Fruit fly (Drosophila melanogaster) Kc167 (cell line): ENCODE measurements around the gene CG7246.
"Not testable (repeated sequence)": the region's sequence is repeated elsewhere in the genome, so short reads cannot be mapped to it uniquely, and the experiment has no call there.

Source experiments
- Myc ChIP-seq: fragments of >200 bp; optimal IDR thresholded peaks from 2 replicates; lab custom pipeline; 2017; ENCODE audit warnings: missing external identifiers
- Sin3A ChIP-seq: fragments of >200 bp; optimal IDR thresholded peaks from 2 replicates; lab custom pipeline; 2018; ENCODE audit warnings: missing external identifiers
- h ChIP-seq: fragments of >200 bp; optimal IDR thresholded peaks from 3 replicates; lab custom pipeline; 2018; ENCODE audit warnings: missing external identifiers
- insv ChIP-seq: fragments of >200 bp; optimal IDR thresholded peaks from 3 replicates; lab custom pipeline; 2018; ENCODE audit warnings: missing external identifiers
- psq ChIP-seq: fragments of >200 bp; optimal IDR thresholded peaks from 2 replicates; lab custom pipeline; 2017; ENCODE audit warnings: missing external identifiers
- ttk ChIP-seq: sonication (Bioruptor generic); optimal IDR thresholded peaks from 2 replicates; lab custom pipeline; 2017; ENCODE audit warnings: missing external identifiers

Gene CG7246

DNA sequence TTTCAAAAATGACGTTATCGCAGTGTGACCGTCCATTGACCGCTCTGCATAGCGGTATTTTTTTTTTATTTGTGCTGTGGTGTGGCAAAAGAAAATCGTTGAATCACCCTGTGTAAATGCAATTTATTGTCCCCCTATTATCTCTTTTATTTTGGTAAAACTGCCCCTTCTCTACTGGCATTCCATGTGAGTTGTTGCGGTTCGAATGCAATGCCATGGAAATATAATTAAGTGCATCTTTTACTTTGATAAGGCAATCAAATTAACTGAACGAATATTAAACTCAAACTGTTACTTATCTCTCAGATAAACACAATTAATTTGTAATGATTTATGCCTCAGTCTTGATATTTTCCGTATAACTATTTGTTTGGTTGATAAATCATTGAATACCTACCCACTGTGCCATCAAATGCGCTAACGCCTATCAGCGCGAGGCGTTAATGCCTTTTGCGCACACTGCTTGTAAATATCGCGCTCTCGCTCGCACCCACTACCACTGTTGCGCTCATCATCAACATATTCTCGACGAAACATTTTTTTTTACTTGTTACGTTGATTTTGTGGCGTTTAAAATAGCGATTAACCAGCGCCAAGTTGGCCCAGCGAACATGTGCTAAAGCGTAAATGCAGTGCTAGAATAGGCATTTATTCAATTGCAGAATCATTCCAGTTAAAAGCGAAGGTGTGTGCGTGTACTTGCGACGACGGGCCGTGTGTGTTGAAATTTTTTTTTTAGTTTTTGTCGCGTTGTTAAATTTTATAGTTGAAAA lies 28.4 kb upstream of the CG7246 start:
- TF ChIP-seq psq (no peak), ttk (lab: Kevin White, UChicago) (no peak), Sin3A (lab: Kevin White, UChicago) (no peak), insv (lab: Kevin White, UChicago) (no peak), h (no peak), Myc (no peak)

DNA sequence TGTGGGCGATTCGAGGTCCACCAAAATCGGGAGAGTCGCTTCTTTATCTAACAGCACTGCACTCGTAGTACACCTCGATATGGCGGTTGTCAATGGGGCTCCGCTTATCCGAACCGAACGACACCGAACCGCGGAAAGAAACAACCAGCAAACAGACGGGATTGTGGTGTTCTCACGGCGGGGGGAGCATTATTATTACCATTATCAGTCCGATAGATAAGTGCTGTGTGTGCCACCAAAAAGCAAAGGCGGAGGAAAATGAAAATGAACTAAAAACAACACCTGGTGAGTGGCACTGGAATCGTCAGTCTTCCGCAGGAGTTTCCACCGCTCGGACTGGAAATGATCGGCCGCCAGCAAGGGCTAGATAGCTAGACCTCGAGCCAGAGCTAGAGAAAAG lies 27.5 kb upstream of the CG7246 start, which contains the start of gene AP-1gamma:
TSS of gene AP-1gamma (plus strand) at position 305 of the 400 bp plus-strand sequence.
- no peak for TF ChIP-seq Myc
- no peak for TF ChIP-seq Sin3A (lab: Kevin White, UChicago)
- no peak for TF ChIP-seq psq
- TF ChIP-seq ttk (lab: Kevin White, UChicago): no peak
- no peak for TF ChIP-seq insv (lab: Kevin White, UChicago)
- TF ChIP-seq h: no peak

DNA sequence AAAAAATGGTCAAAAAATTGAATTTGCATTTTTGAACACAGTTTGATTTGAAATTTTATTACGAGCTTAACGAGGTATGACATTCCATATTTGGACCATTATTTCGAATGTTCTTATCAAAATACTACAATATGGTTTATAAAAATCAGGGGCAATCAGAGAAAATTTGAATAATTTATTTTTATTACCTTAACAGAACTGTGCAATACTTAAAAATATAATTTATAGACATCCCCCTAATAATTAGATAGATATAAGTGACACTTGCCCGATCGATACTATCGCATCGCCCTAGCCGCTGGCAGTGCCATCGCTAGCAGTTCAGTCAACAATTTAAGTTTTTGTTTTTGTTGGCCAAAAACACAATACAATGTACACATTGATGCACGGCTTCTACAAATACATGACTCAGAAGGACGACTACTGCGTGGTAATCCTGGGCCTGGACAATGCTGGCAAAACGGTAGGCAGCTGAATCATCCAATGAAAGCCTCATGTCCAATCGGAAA lies 26.0 kb upstream of the CG7246 start, which contains the start of gene Arfrp1:
TSS of gene Arfrp1 (plus strand) at position 295 of the 509 bp plus-strand sequence.
- TF ChIP-seq ttk (lab: Kevin White, UChicago): no peak
- no peak for TF ChIP-seq Myc
- no peak for TF ChIP-seq Sin3A (lab: Kevin White, UChicago)
- no peak for TF ChIP-seq psq
- TF ChIP-seq h: no peak
- no peak for TF ChIP-seq insv (lab: Kevin White, UChicago)

DNA sequence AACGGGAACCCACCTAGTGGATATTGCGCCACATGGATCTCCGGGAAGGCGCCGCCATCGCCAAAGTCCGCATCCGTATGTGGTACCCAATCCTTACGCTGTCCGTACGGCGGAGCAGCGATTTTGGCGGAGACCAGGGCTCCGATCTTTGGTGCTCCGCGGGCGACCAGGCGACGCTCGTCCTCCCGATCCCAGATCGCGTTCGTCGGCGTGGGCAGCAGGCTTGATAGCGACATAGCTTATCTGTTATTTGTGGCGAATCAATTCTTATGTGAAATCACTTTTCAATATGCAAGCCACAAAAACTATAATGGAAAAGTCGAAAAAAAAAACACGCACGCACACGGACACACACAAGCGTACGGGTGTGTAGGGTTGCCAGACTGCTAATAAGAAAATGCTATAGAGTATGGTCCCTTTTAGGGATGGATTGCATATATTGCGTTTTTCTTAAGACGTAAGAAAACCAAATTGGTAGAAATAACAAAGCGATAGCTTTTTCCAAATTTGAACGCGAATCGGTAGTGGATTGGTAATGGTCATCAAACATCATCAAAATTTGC lies 25.4 kb upstream of the CG7246 start, which contains the start of gene Bx42:
TSS of gene Bx42 (minus strand) at position 393 of the 563 bp plus-strand sequence.
- no peak for TF ChIP-seq ttk (lab: Kevin White, UChicago)
- no peak for TF ChIP-seq Sin3A (lab: Kevin White, UChicago)
- no peak for TF ChIP-seq h
- TF ChIP-seq psq: no peak
- no peak for TF ChIP-seq insv (lab: Kevin White, UChicago)
- no peak for TF ChIP-seq Myc

DNA sequence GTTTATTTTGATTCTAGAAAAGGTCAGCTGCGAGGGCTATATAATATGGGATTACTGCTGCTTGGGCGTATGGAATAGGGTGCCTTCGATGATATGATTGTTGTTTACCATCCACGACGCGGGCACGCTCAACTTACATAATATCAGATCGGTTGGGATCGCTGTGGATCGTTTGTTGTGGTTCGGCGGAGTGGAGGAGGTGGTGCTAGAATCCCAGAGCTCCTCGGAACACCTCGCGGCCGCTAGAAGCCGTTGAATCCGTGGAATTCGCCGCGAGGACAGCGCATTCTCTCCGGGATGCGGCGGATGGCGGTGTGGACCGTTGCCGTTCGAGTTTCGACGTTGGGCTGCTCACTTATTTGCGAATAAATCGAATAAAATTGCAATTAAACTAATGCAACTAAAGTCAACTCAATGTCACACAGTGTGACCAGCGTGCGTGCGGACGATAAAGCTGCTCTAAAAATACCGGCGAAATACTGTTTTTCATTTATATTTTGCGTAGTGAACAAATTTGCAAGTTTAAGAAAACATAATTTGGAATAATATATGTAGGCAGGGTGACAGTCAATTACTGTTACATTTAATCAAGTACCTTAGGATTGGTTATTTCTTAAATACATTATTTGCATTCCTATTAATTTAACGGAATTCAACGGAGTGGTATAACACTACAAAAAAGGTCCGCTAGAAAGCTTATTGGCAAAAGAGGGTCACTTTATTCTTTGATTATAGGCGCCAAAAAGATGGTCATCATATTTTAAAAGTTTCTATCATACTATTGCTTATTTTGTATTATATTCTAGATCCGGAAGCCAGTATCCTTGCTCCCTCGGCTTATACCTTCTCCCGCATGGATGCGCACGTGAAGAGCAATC lies 22.7 kb upstream of the CG7246 start, which contains the start of gene CG7766:
TSS of gene CG7766 (minus strand) at position 432 of the 878 bp plus-strand sequence.
- TF ChIP-seq insv (lab: Kevin White, UChicago): no peak
- TF ChIP-seq h: no peak
- no peak for TF ChIP-seq ttk (lab: Kevin White, UChicago)
- no peak for TF ChIP-seq psq
- TF ChIP-seq Sin3A (lab: Kevin White, UChicago): no peak
- no peak for TF ChIP-seq Myc

DNA sequence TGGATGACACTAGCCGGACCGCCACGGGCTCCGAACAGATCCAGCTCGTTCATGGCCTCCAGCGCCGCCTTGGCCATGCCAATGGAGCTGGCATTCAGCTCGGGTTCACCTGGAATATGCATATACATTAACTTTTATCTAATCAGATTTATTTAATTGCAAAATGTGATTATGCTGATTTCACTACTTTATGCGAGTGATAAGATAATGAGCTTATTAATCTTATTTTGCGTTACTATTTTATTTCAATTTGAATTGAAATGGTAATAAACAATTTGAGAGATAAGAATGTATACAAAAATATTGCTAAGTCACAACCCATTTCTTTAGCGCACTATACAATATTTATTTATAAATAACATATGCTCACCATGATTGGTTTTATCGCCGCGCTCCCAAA lies 21.3 kb upstream of the CG7246 start:
- no peak for TF ChIP-seq h

DNA sequence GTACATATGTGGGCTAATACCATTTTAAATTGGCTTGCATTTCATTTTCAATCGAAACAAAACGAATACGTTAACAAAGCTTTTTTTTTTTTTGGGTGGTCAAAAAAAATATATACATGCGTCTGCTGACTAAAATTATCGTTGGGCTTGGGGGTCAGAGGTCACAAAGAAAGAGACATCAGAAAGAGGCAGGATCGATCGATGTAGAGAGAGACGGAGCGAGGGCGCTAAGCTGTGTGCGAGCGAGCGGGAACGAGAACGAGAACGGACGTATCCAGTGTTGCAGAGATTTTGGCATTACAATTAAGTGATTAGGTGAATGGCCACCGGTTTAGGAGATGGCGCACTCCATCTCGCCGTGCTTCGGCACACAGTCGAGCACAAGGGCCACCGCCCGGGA lies 13.1 kb upstream of the CG7246 start:
- TF ChIP-seq Sin3A (lab: Kevin White, UChicago) (no peak), Myc (no peak), psq (no peak), ttk (lab: Kevin White, UChicago) (no peak), insv (lab: Kevin White, UChicago) (no peak), h (no peak)

DNA sequence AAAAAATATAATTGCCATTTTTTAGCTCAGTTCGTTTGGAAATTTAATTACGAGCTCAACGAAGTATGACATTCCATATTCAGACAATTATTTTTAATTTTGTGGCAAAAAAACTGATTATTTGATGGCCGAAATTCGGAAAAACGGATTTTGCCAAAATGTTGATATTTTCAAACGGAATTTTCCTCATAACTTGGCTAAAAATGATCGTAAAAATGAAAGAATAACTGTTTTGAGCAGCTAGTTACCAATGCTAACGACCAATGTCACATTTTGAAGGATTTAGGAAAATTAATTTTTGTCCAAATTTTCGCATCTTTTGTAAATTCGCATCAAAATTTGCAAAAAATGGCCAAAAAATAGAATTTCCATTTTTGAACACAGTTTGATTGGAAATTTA lies 12.2 kb upstream of the CG7246 start:
- TF ChIP-seq ttk (lab: Kevin White, UChicago): no peak
- TF ChIP-seq h: no peak
- no peak for TF ChIP-seq Sin3A (lab: Kevin White, UChicago)
- TF ChIP-seq insv (lab: Kevin White, UChicago): no peak
- no peak for TF ChIP-seq psq
- TF ChIP-seq Myc: no peak

DNA sequence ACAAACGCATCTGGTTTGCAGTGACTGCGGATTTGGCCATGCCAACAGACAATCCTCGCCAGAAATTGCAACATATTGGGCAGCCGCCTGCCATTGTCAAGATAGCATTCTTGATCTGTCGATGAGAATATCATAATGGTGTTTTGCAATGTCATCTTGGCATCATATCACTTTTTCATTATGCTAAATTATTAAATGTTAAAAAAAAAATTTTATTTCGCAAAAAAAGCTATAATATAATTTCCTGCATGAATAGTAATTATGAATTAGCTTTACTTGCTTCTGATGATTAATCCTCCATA lies 9.2 kb upstream of the CG7246 start:
- TF ChIP-seq psq (no peak), insv (lab: Kevin White, UChicago) (no peak), h (no peak), ttk (lab: Kevin White, UChicago) (no peak), Myc (no peak), Sin3A (lab: Kevin White, UChicago) (no peak)

DNA sequence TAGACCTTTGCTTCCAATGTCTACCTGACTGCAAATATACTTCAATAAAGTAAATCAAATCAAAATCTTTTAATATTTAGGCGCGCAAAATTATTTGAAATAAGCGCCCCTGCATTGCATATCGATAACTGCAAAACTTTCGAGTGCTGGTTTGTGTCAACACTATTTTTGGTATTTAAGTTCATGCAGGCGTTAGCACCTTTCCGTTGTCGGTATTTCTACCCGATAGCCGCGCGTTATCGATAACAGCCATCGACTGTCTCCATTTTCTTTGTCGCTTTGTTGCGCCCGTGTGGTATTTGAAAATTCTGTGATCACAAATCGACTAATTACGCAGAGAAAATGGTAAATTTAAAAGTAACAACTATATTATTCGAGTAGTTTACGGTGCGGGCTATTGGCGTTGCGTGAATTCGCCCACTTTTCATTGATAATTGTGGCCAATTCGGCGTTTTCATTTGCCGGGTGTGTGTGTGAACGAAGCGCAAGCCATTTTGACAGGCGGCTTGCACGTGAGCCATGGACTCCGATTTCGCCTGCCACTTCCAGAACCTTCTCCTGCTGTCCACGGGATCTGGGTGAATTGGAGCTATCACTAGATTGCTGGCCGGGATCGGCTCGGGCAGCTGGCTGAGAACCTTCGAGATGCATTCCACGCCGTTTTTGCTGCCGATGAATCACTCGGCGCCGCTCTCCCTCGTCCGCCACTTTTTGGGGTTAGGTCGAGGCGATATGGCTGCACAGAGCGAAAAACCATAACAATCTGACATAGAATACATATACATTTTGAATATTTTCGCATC lies 8.6 kb upstream of the CG7246 start, which contains the start of gene CCT2:
TSS of gene CCT2 (plus strand) at position 260 of the 803 bp plus-strand sequence.
- TF ChIP-seq psq (no peak), Myc (no peak), ttk (lab: Kevin White, UChicago) (no peak), insv (lab: Kevin White, UChicago) (no peak), Sin3A (lab: Kevin White, UChicago) (no peak), h (no peak)

DNA sequence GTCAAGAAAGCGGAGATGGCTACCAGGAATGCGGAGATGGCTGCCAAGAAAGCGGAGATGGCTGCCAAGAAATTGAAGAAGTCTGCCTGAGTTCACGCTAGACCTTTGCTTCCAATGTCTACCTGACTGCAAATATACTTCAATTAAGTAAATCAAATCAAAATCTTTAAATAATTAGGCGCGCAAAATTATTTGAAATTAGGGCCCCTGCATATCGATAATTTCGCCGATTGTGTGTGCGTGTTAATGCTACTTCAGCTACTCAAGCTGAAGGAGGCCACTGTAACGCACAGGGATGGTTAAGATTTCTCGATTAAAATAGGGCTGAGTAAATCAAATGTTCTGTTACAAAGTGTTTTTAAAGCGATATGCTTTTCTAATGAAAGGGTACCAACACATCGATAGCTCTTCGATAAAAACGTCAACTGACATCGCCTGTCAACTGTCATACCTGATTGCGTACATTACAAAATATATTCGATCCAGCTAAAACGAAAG lies 7.1 kb upstream of the CG7246 start, which contains the start of gene CG6999:
TSS of gene CG6999 (plus strand) at position 448 of the 498 bp plus-strand sequence.
- TF ChIP-seq Myc; insv (lab: Kevin White, UChicago); ttk (lab: Kevin White, UChicago): not testable (repeated sequence)
